Fruit fly (Drosophila melanogaster): ENCODE results near the gene CG4619.

The CG4619 gene

DNA sequence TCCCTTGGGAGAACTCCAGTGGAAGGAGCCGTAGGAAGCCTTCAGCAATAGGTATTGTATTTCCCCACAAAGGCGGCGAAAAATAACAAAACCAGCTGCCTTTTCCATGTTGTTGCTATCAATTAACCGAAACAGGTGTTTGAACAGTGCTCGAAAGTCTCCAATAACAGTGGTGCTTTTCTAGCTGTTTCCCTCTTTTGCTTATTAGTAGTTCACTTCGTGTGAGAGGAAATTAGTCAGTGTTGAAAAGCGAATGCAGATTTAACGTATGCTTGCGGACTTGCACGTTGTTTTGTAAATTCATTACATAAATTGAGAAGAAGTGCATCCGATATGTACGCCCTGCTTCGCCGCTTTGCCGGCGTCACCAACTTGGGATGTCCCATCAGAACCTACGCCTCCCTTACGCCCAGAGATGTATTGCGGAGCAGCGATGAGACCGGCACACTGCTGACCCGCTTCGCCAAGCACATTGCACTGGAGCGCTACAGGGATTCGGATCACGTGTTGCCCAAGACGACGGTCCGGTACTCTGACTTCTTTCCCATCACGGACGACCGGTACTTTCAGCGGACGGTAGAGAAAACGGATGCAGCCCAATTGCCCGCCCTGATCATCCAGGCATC lies at the start of gene CG4619, which contains the start of gene Datp:
Gene CG4619 (plus strand): TSS at position 233 of the 626 bp plus-strand sequence.
Gene Datp (minus strand): TSS at position 160 of the 626 bp plus-strand sequence.
- no peak for TF ChIP-seq Dll (optimal IDR thresholded peaks at IDR 0.05)
- TF ChIP-seq psq (optimal IDR thresholded peaks at IDR 0.05), result no peak
- TF ChIP-seq EcR (GFP tag; optimal IDR thresholded peaks at IDR 0.05), result no peak
- TF ChIP-seq pan (optimal IDR thresholded peaks at IDR 0.05), result no peak
- TF ChIP-seq CG8478 (optimal IDR thresholded peaks at IDR 0.05), result no peak
- no peak for TF ChIP-seq usp (GFP tag; optimal IDR thresholded peaks at IDR 0.05)

DNA sequence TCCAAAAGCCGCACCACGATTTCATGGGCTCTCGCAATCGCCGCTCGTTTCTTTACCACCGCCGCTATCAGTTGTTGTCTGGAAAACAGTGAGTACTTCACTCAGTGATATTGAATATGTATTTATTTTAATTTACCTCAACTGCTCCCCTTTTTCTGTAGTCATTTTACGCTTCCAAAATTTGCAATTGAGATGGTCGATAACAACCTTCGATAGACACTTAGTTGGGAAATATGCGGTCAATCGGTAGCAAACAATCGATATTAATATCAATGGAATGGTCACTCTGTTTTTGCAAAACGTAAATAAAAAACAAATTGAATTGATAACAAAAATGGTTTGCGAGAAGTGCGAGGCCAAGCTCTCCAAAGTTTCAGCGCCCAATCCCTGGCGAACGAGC lies 48.1 kb upstream of the CG4619 start, which contains the start of the genes CG34183 and CG4537:
Gene CG34183 (minus strand): TSS at position 197 of the 400 bp plus-strand sequence.
Gene CG4537 (plus strand): TSS at position 310 of the 400 bp plus-strand sequence.
- no peak for TF ChIP-seq EcR (GFP tag; optimal IDR thresholded peaks at IDR 0.05)
- no peak for TF ChIP-seq psq (optimal IDR thresholded peaks at IDR 0.05)
- no peak for TF ChIP-seq CG8478 (optimal IDR thresholded peaks at IDR 0.05)
- no peak for TF ChIP-seq pan (optimal IDR thresholded peaks at IDR 0.05)
- no peak for TF ChIP-seq usp (GFP tag; optimal IDR thresholded peaks at IDR 0.05)
- no peak for TF ChIP-seq Dll (optimal IDR thresholded peaks at IDR 0.05)

dm6 chr2L:9893183-9893582 lies 45.5 kb upstream of the CG4619 start, which contains the start of gene mtDNA-helicase:
TSS of gene mtDNA-helicase (minus strand) at chr2L:9893446.
- TF ChIP-seq psq (optimal IDR thresholded peaks at IDR 0.05) (no peak), pan (optimal IDR thresholded peaks at IDR 0.05) (no peak), EcR (GFP tag; optimal IDR thresholded peaks at IDR 0.05) (no peak), CG8478 (optimal IDR thresholded peaks at IDR 0.05) (no peak), usp (GFP tag; optimal IDR thresholded peaks at IDR 0.05) (no peak), Dll (optimal IDR thresholded peaks at IDR 0.05) (no peak)

DNA sequence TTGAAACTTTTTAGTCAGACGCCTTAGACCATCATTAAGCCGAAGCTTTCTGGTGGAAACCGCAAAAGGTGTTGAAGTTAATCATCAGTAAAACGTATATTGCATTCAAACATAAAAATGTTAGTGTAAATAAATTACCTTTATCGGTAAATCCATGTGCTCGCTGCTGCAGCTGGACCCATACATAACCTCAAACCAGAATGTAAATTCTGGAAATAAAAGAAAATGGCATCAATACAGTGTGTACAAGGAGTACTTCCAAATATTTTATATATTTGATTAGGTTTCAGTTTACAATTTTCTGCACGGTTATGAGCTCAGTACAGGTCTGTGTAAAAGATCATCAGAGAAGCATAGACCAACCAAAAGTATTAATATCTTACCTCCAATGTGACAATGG lies 44.5 kb upstream of the CG4619 start:
- TF ChIP-seq usp (GFP tag; optimal IDR thresholded peaks at IDR 0.05), result no peak
- no peak for TF ChIP-seq Dll (optimal IDR thresholded peaks at IDR 0.05)

- no peak for TF ChIP-seq EcR (GFP tag; optimal IDR thresholded peaks at IDR 0.05)
- TF ChIP-seq pan (optimal IDR thresholded peaks at IDR 0.05), result no peak
- TF ChIP-seq CG8478 (optimal IDR thresholded peaks at IDR 0.05), result no peak
- no peak for TF ChIP-seq usp (GFP tag; optimal IDR thresholded peaks at IDR 0.05)
- no peak for TF ChIP-seq psq (optimal IDR thresholded peaks at IDR 0.05)
- TF ChIP-seq Dll (optimal IDR thresholded peaks at IDR 0.05), result no peak
Measured at dm6 chr2L:9894871-9895364, 43.7 kb upstream of the CG4619 start, which contains the start of gene Bka. TSS of gene Bka (plus strand) at chr2L:9895287.

DNA sequence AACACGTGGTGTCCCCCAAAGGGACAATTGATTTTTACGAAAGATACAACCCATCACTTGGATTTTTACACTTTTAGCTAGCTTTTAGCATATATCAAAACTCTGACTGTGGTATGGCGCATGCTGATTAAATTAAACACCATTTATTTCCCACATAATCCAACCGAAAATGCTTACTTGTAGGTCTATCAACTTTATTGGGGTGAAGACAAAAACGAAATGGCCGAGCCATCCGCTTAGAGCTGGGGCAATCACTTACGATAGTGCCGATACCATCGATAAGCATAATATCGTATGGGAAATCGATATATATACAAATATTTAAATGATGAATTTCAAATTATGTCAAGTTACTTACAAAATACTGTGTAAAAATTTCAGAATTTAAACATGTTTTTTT lies 41.4 kb upstream of the CG4619 start, which contains the start of gene RpS2:
Gene RpS2 (minus strand): TSS at position 257 of the 400 bp plus-strand sequence.
- TF ChIP-seq EcR (GFP tag; optimal IDR thresholded peaks at IDR 0.05), result no peak
- TF ChIP-seq usp (GFP tag; optimal IDR thresholded peaks at IDR 0.05), result no peak
- no peak for TF ChIP-seq psq (optimal IDR thresholded peaks at IDR 0.05)
- no peak for TF ChIP-seq Dll (optimal IDR thresholded peaks at IDR 0.05)
- TF ChIP-seq CG8478 (optimal IDR thresholded peaks at IDR 0.05), result no peak
- no peak for TF ChIP-seq pan (optimal IDR thresholded peaks at IDR 0.05)

DNA sequence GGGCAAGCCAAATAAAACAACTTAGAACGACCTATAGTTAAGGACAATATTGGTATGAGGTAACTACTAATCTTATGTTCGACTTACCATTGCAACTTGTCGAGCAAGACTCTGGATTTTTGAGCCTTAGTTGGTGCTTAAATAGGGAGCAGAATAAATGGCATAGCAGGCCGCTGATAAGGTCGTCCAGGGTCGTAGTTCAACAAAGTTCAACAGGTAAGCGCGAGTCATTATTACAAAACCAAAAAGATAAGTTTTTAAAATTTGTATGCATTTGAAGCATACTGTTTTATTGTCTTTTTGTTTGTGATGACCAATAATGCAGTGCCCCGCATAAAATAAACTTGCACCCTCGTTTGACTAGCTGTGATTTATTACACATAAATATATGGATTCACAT lies 35.6 kb upstream of the CG4619 start, which contains the start of gene Muc30E:
Gene Muc30E (minus strand): TSS at position 101 of the 400 bp plus-strand sequence.
- TF ChIP-seq psq (optimal IDR thresholded peaks at IDR 0.05) (no peak), pan (optimal IDR thresholded peaks at IDR 0.05) (no peak), Dll (optimal IDR thresholded peaks at IDR 0.05) (no peak), EcR (GFP tag; optimal IDR thresholded peaks at IDR 0.05) (no peak), usp (GFP tag; optimal IDR thresholded peaks at IDR 0.05) (no peak), CG8478 (optimal IDR thresholded peaks at IDR 0.05) (no peak)

DNA sequence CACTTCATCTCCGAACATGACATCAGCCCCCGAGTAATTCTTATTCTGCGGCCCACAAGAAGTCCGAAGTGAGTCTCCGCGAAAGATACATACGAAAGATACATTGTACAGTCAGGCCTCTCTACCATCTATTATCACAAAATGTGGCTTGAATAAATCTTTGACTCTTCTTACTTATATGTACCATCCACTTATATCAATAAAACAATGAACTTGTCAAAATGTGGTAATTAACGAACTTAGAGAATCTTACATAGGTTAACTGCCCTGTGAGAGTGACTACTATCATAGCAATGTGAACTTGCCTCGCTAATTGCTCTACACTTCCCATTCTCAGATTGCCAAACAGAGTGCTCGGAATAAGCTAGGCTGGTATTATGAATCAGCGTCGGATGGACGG lies 32.0 kb upstream of the CG4619 start:
- no peak for TF ChIP-seq Dll (optimal IDR thresholded peaks at IDR 0.05)
- TF ChIP-seq pan (optimal IDR thresholded peaks at IDR 0.05), result no peak
- TF ChIP-seq CG8478 (optimal IDR thresholded peaks at IDR 0.05), result no peak
- TF ChIP-seq psq (optimal IDR thresholded peaks at IDR 0.05), result no peak

- TF ChIP-seq pan (optimal IDR thresholded peaks at IDR 0.05), result no peak
- no peak for TF ChIP-seq usp (GFP tag; optimal IDR thresholded peaks at IDR 0.05)
- no peak for TF ChIP-seq psq (optimal IDR thresholded peaks at IDR 0.05)
- no peak for TF ChIP-seq EcR (GFP tag; optimal IDR thresholded peaks at IDR 0.05)
- no peak for TF ChIP-seq Dll (optimal IDR thresholded peaks at IDR 0.05)
- no peak for TF ChIP-seq CG8478 (optimal IDR thresholded peaks at IDR 0.05)
Measured at dm6 chr2L:9907320-9908256, 31.1 kb upstream of the CG4619 start.

dm6 chr2L:9908468-9908967 lies 30.1 kb upstream of the CG4619 start, which contains the start of gene CG13124:
TSS of gene CG13124 (minus strand) at chr2L:9908633.
- TF ChIP-seq pan (optimal IDR thresholded peaks at IDR 0.05), result no peak
- no peak for TF ChIP-seq Dll (optimal IDR thresholded peaks at IDR 0.05)
- TF ChIP-seq CG8478 (optimal IDR thresholded peaks at IDR 0.05), result no peak
- no peak for TF ChIP-seq psq (optimal IDR thresholded peaks at IDR 0.05)
- no peak for TF ChIP-seq EcR (GFP tag; optimal IDR thresholded peaks at IDR 0.05)
- TF ChIP-seq usp (GFP tag; optimal IDR thresholded peaks at IDR 0.05), result no peak

- TF ChIP-seq pan (optimal IDR thresholded peaks at IDR 0.05) (no peak), EcR (GFP tag; optimal IDR thresholded peaks at IDR 0.05) (no peak), Dll (optimal IDR thresholded peaks at IDR 0.05) (no peak), CG8478 (optimal IDR thresholded peaks at IDR 0.05) (no peak), usp (GFP tag; optimal IDR thresholded peaks at IDR 0.05) (no peak), psq (optimal IDR thresholded peaks at IDR 0.05) (no peak)
Measured at dm6 chr2L:9911783-9912182, 26.9 kb upstream of the CG4619 start.
